Worm (Caenorhabditis elegans): ENCODE results near the gene oac-12.
A peak's percentile ranks its signal among the peaks of the same experiment; 100 is the strongest.

The oac-12 gene

ce11 chrV:4361505-4361904 is 29.2 kb upstream of the oac-12 start, which contains the start of gene F32D1.3:
Gene F32D1.3, minus strand, starts transcription at chrV:4361569.
- TF ChIP-seq dpff-1 (tag; optimal IDR thresholded peaks at IDR 0.05), result no peak
- TF ChIP-seq attf-3 (GFP tag; conservative IDR thresholded peaks at IDR 0.05), result no peak
- no peak for TF ChIP-seq F10E7.11 (tag; optimal IDR thresholded peaks at IDR 0.05)
- no peak for TF ChIP-seq ceh-40 (GFP tag; IDR thresholded peaks at IDR 0.05)
- no peak for TF ChIP-seq ztf-6 (GFP tag; IDR thresholded peaks at IDR 0.05)
- TF ChIP-seq F22D6.2 (tag; optimal IDR thresholded peaks at IDR 0.05), result no peak
- no peak for TF ChIP-seq nhr-179 (tag; optimal IDR thresholded peaks at IDR 0.05)
- TF ChIP-seq madf-8 (GFP tag; conservative IDR thresholded peaks at IDR 0.05), result no peak
- TF ChIP-seq gei-17 (GFP tag; optimal IDR thresholded peaks at IDR 0.05), result no peak

DNA sequence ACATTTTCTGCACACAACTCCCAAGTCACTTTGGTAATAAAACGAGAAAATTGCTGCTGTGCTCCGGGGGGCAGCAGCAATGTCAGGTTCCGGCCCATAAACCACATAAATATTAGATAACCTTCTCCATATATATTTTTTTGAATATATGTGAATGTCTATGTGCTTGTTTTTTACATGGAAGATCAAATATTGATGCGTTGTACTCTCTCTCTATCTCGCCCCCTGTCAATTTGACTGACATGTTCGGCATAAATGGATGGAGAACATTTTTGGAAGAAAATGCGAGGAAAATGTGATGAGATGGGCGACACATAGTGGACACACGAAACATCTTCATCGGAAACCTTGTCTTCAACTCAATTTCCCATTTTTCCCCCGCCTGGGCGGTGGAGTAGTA is 27.7 kb upstream of the oac-12 start:
- TF ChIP-seq let-607 (tag; optimal IDR thresholded peaks at IDR 0.05) (peak in 1 of 2 experiments; percentile 62), snpc-1.3 (tag; optimal IDR thresholded peaks at IDR 0.05; ENCODE audit: insufficient read depth) (no peak), nhr-80 (tag; optimal IDR thresholded peaks at IDR 0.05) (peak; percentile 24)

ce11 chrV:4359127-4359526 is 26.8 kb upstream of the oac-12 start:
- TF ChIP-seq pbrm-1 (GFP tag; IDR thresholded peaks at IDR 0.05), result no peak
- TF ChIP-seq hlh-12 (tag; optimal IDR thresholded peaks at IDR 0.05), result no peak
- TF ChIP-seq lsl-1 (GFP tag; optimal IDR thresholded peaks at IDR 0.05), result no peak
- TF ChIP-seq attf-3 (GFP tag; conservative IDR thresholded peaks at IDR 0.05), result no peak
- TF ChIP-seq rpc-1 (optimal IDR thresholded peaks at IDR 0.05), result no peak
- TF ChIP-seq rpc-1 (tag; optimal IDR thresholded peaks at IDR 0.05), result no peak
- no peak for TF ChIP-seq ztf-22 (GFP tag; optimal IDR thresholded peaks at IDR 0.05)
- no peak for TF ChIP-seq hsf-1 (GFP tag; IDR thresholded peaks at IDR 0.05)
- TF ChIP-seq dpff-1 (tag; optimal IDR thresholded peaks at IDR 0.05), result no peak
- no peak for TF ChIP-seq xnd-1 (tag; optimal IDR thresholded peaks at IDR 0.05)
- TF ChIP-seq sdz-38 (tag; optimal IDR thresholded peaks at IDR 0.05), result no peak
- TF ChIP-seq gei-17 (GFP tag; optimal IDR thresholded peaks at IDR 0.05), result no peak
- no peak for TF ChIP-seq F10E7.11 (tag; optimal IDR thresholded peaks at IDR 0.05)

DNA sequence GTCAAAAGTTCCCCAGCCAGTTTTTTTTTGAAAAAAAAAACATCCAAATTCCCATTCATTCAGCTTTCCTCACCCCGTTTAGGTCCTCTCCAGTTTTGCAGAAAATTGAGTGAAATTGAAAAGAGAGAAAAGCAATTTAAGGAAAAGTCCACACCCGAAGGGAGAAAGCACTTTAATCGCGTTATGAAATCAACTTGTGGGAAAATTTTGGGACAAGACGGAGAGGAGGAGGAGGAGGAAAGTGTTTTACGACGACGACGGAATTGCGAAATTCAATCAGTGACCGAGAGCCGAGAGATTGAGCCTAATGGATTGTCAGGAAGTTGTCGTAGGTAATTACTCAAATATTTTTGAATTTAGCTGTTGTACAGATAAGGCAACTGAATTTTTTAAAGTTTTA is 25.0 kb upstream of the oac-12 start:
- TF ChIP-seq cebp-1 (GFP tag; IDR thresholded peaks at IDR 0.05) (peak; percentile 65; the same call in 1 of the 2 replicates), cebp-1 (tag; optimal IDR thresholded peaks at IDR 0.05) (peak; percentile 94), T07F8.4 (tag; optimal IDR thresholded peaks at IDR 0.05) (no peak)

DNA sequence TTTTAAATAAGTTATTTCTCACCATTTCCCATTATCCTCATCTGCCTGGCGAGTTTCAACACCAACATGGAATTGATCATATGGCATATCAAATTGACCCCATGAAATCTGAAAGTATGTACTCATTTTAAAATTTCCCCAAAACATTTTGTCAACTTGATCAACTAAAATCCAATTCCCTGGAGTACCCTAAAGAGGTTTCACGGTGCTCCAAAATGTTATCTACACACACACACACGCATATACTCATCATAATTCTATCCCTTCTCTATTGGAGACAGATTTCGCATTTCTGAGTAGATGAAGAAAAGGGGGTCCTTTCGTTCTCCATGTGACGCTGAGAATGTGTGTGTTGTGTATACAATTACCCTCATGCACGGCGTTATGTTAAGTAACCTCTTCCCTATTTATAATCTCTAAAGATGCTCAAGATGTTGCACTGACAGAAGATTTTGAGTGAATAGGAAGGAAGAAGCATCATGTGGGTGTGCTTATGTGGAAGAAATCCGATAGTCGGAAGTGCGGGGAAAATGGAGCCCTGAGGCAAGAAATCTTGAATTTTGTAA is 23.8 kb upstream of the oac-12 start:
- no peak for TF ChIP-seq F37B4.10 (GFP tag; IDR thresholded peaks at IDR 0.05)
- no peak for TF ChIP-seq snpc-3.4 (tag; optimal IDR thresholded peaks at IDR 0.05)
- no peak for TF ChIP-seq B0035.1 (tag; optimal IDR thresholded peaks at IDR 0.05)
- TF ChIP-seq zfh-2 (GFP tag; conservative IDR thresholded peaks at IDR 0.05), result no peak
- TF ChIP-seq Y53G8AR.9 (GFP tag; conservative IDR thresholded peaks at IDR 0.05), result no peak
- TF ChIP-seq C17E4.6 (GFP tag; IDR thresholded peaks at IDR 0.05), result no peak
- no peak for TF ChIP-seq attf-5 (GFP tag; optimal IDR thresholded peaks at IDR 0.05)

DNA sequence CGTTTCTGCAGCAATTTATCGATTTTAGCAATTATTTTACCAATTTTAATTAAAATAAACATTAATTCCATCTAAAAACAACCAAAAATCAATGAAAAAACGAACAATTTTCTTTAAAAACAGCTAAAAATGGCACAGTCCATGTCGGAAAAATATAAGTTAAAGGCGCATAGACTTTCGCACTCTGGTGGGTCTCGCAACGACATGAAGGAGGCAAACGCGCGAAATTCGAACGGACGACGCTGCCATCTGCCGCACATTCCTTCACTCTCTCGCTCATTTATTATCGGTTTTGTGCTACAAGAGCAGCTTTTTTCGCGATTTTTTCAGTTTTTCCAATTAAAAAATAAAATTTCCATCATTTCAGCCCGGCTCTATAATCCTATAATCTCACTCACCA is 14.4 kb upstream of the oac-12 start, which contains the start of gene mcm-7:
Gene mcm-7 (plus strand): TSS at position 368 of the 400 bp plus-strand sequence.
- TF ChIP-seq snpc-4 (GFP tag; optimal IDR thresholded peaks at IDR 0.05), result no peak
- peak in 2 of 4 experiments; percentile 49 to 59 for TF ChIP-seq snpc-4 (tag; optimal IDR thresholded peaks at IDR 0.05)
- 0 out of 2 replicates have a peak, but pooled peaks have one; percentile 33 for TF ChIP-seq attf-3 (GFP tag; conservative IDR thresholded peaks at IDR 0.05)
- TF ChIP-seq cebp-1 (GFP tag; IDR thresholded peaks at IDR 0.05), result no peak
- peak; percentile 41 for TF ChIP-seq cebp-1 (tag; optimal IDR thresholded peaks at IDR 0.05)
- no peak for TF ChIP-seq B0336.3 (GFP tag; IDR thresholded peaks at IDR 0.05)
- TF ChIP-seq dox-1 (GFP tag; IDR thresholded peaks at IDR 0.05), result peak; percentile 77
- TF ChIP-seq lin-54 (GFP tag; optimal IDR thresholded peaks at IDR 0.05), result peak; percentile 86
- peak; percentile 93 for TF ChIP-seq efl-1 (GFP tag; optimal IDR thresholded peaks at IDR 0.05)
- no peak for TF ChIP-seq somi-1 (GFP tag; optimal IDR thresholded peaks at IDR 0.05)
- TF ChIP-seq madf-6 (GFP tag; IDR thresholded peaks at IDR 0.05), result peak; percentile 91
- TF ChIP-seq snpc-1.1 (tag; optimal IDR thresholded peaks at IDR 0.05; ENCODE audit: insufficient read depth), result peak; percentile 30
- TF ChIP-seq hlh-26 (GFP tag; conservative IDR thresholded peaks at IDR 0.05), result no peak

All from whole organism, young adult.